Worm (Caenorhabditis elegans): Measurements from ENCODE around the gene cln-3.3.

DNA sequence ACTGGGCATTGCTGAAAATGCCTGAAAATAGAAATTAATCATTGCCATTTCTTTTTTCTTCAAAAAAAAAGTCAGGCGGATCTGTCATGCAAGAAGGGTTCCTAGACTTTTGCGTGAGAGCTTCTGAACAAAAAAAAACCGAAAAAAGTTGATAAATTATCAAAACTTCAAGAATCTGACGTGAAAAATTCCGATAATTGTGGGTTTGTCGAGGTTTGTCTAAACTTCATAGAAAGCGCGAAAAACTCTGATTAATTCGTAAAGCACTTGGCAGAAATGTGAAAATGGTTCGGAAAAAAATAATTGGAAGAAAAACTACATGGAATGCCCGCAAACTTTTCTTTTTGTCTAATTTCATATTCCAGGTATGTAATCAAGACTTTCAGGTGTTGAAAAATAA is 9.4 kb upstream of the cln-3.3 start, which contains the start of gene ZC190.5:
- TF ChIP-seq pha-4 (tag; optimal IDR thresholded peaks at IDR 0.05) (no peak), unc-55 (GFP tag; optimal IDR thresholded peaks at IDR 0.05) (no peak), pqm-1 (tag; optimal IDR thresholded peaks at IDR 0.05) (no peak), nfya-1 (tag; optimal IDR thresholded peaks at IDR 0.05) (no peak), pax-1 (tag; optimal IDR thresholded peaks at IDR 0.05) (no peak), dmd-4 (tag; optimal IDR thresholded peaks at IDR 0.05; ENCODE audit: borderline replicate concordance) (no peak), ceh-31 (tag; optimal IDR thresholded peaks at IDR 0.05) (no peak)
